Fruit fly (Drosophila melanogaster) whole organism, prepupa: ENCODE results near the gene CG5969.

Experiments
- Blimp-1 ChIP-seq: fragments of 200-800 bp; sonication (Bioruptor generic); optimal IDR thresholded peaks from 3 replicates; lab custom pipeline; 2017; ENCODE audit warnings: missing biosample characterization, missing genetic modification characterization, mild to moderate bottlenecking, moderate library complexity, missing genetic modification reagents
- CG10631 ChIP-seq: fragments of 200-800 bp; sonication (Bioruptor generic); optimal IDR thresholded peaks from 2 replicates; lab custom pipeline; 2016; ENCODE audit warnings: missing biosample characterization, missing genetic modification characterization
- CG11294 ChIP-seq: fragments of 200-800 bp; sonication (Bioruptor generic); IDR thresholded peaks from 2 replicates; pipeline ENCODE4 v1.3.6; 2022; ENCODE audit warnings: missing biosample characterization, missing genetic modification characterization
- CG11762 ChIP-seq: fragments of 200-800 bp; sonication (Bioruptor generic); optimal IDR thresholded peaks from 3 replicates; lab custom pipeline; 2016; ENCODE audit warnings: missing biosample characterization, missing genetic modification characterization; ENCODE audit not compliant: insufficient read depth
- CG15336 ChIP-seq: fragments of 200-800 bp; sonication (Bioruptor generic); IDR thresholded peaks from 2 replicates; pipeline ENCODE4 v1.3.6; 2022; ENCODE audit warnings: missing biosample characterization, missing genetic modification characterization
- CG1621 ChIP-seq: fragments of 200-800 bp; sonication (Bioruptor generic); optimal IDR thresholded peaks from 3 replicates; lab custom pipeline; 2018; ENCODE audit warnings: missing biosample characterization, mild to moderate bottlenecking, missing genetic modification characterization
- CG16779 ChIP-seq: fragments of 200-800 bp; sonication (Bioruptor generic); optimal IDR thresholded peaks from 3 replicates; lab custom pipeline; 2017; ENCODE audit warnings: missing biosample characterization, mild to moderate bottlenecking, missing genetic modification characterization
- CG3032 ChIP-seq: fragments of 200-800 bp; optimal IDR thresholded peaks from 2 replicates; lab custom pipeline; 2019; ENCODE audit warnings: missing biosample characterization, mild to moderate bottlenecking, missing genetic modification characterization, moderate library complexity
- CG31627 ChIP-seq: fragments of 200-800 bp; sonication (Bioruptor generic); optimal IDR thresholded peaks from 3 replicates; lab custom pipeline; 2016; ENCODE audit warnings: missing biosample characterization, missing genetic modification characterization
- CG32006 ChIP-seq: fragments of 200-800 bp; sonication (Bioruptor generic); optimal IDR thresholded peaks from 3 replicates; lab custom pipeline; 2017; ENCODE audit warnings: missing biosample characterization, mild to moderate bottlenecking, missing genetic modification characterization
- CG34406 ChIP-seq: fragments of 200-800 bp; sonication (Bioruptor generic); optimal IDR thresholded peaks from 3 replicates; lab custom pipeline; 2016; ENCODE audit warnings: missing biosample characterization, missing genetic modification characterization
- CG3919 ChIP-seq: fragments of 200-800 bp; sonication (Bioruptor generic); optimal IDR thresholded peaks from 3 replicates; lab custom pipeline; 2016; ENCODE audit warnings: missing biosample characterization, missing genetic modification characterization
- CG6163 ChIP-seq: fragments of 200-800 bp; sonication (Bioruptor generic); IDR thresholded peaks from 3 replicates; pipeline ENCODE4 v1.3.6; 2022; ENCODE audit warnings: missing biosample characterization, missing genetic modification characterization
- CG6276 ChIP-seq: fragments of 200-800 bp; sonication (Bioruptor generic); optimal IDR thresholded peaks from 2 replicates; lab custom pipeline; 2017; ENCODE audit warnings: missing biosample characterization, mild to moderate bottlenecking, missing genetic modification characterization
- CG6792 ChIP-seq: fragments of 200-800 bp; sonication (Bioruptor generic); optimal IDR thresholded peaks from 3 replicates; lab custom pipeline; 2016; ENCODE audit warnings: missing biosample characterization, missing genetic modification characterization
- CG6808 ChIP-seq: fragments of 200-800 bp; sonication (Bioruptor generic); optimal IDR thresholded peaks from 3 replicates; lab custom pipeline; 2017; ENCODE audit warnings: missing biosample characterization, missing genetic modification characterization, mild to moderate bottlenecking, moderate library complexity, missing genetic modification reagents
- CG8319 ChIP-seq: fragments of 200-800 bp; sonication (Bioruptor generic); optimal IDR thresholded peaks from 3 replicates; lab custom pipeline; 2016; ENCODE audit warnings: missing biosample characterization, missing genetic modification characterization
- CG8632 ChIP-seq: fragments of 200-800 bp; sonication (Bioruptor generic); optimal IDR thresholded peaks from 3 replicates; lab custom pipeline; 2016; ENCODE audit warnings: missing biosample characterization, missing genetic modification characterization
- CG9139 ChIP-seq: fragments of 200-800 bp; sonication (Bioruptor generic); optimal IDR thresholded peaks from 3 replicates; lab custom pipeline; 2017; ENCODE audit warnings: missing biosample characterization, mild to moderate bottlenecking, missing genetic modification characterization
- Eip75B ChIP-seq: fragments of 200-800 bp; sonication (Bioruptor generic); optimal IDR thresholded peaks from 3 replicates; lab custom pipeline; 2016; ENCODE audit warnings: missing biosample characterization, missing genetic modification characterization
- Eip78C ChIP-seq: fragments of 200-800 bp; sonication (Bioruptor generic); peaks from one replicate; lab custom pipeline; 2016; ENCODE audit warnings: missing biosample characterization, missing genetic modification characterization
- Ets21C ChIP-seq: fragments of 200-800 bp; sonication (Bioruptor generic); optimal IDR thresholded peaks from 3 replicates; lab custom pipeline; 2016; ENCODE audit warnings: missing biosample characterization, missing genetic modification characterization
- Gug ChIP-seq: fragments of 200-800 bp; sonication (Bioruptor generic); IDR thresholded peaks from 2 replicates; pipeline ENCODE4 v1.3.6; 2022; ENCODE audit warnings: missing biosample characterization, missing genetic modification characterization
- Hr38 ChIP-seq: sonication (Bioruptor generic); optimal IDR thresholded peaks from 2 replicates; lab custom pipeline; 2016; ENCODE audit warnings: missing biosample characterization, missing genetic modification characterization
- Hr39 ChIP-seq: fragments of 200-800 bp; sonication (Bioruptor generic); optimal IDR thresholded peaks from 2 replicates; lab custom pipeline; 2016; ENCODE audit warnings: missing biosample characterization, missing genetic modification characterization
- Hr4 ChIP-seq: fragments of 200-800 bp; sonication (Bioruptor generic); optimal IDR thresholded peaks from 3 replicates; lab custom pipeline; 2016; ENCODE audit warnings: missing biosample characterization, missing genetic modification characterization
- Lpt ChIP-seq: fragments of 200-800 bp; sonication (Bioruptor generic); optimal IDR thresholded peaks from 3 replicates; lab custom pipeline; 2016; ENCODE audit warnings: missing biosample characterization, missing genetic modification characterization
- Met ChIP-seq: fragments of 200-800 bp; sonication (Bioruptor generic); optimal IDR thresholded peaks from 3 replicates; lab custom pipeline; 2016; ENCODE audit warnings: missing biosample characterization, missing genetic modification characterization
- OdsH ChIP-seq: fragments of 200-800 bp; sonication (Bioruptor generic); optimal IDR thresholded peaks from 3 replicates; lab custom pipeline; 2016; ENCODE audit warnings: missing biosample characterization, missing genetic modification characterization
- Smox ChIP-seq: fragments of 200-800 bp; sonication (Bioruptor generic); optimal IDR thresholded peaks from 3 replicates; lab custom pipeline; 2016; ENCODE audit warnings: missing biosample characterization, missing genetic modification characterization
- Sox102F ChIP-seq: fragments of 200-800 bp; sonication (Bioruptor generic); optimal IDR thresholded peaks from 2 replicates; lab custom pipeline; 2016; ENCODE audit warnings: missing biosample characterization, mild to moderate bottlenecking, missing genetic modification characterization
- Sox14 ChIP-seq: fragments of 200-800 bp; sonication (Bioruptor generic); optimal IDR thresholded peaks from 3 replicates; lab custom pipeline; 2016; ENCODE audit warnings: missing biosample characterization, missing genetic modification characterization
- Sox15 ChIP-seq: fragments of 200-800 bp; sonication (Bioruptor generic); optimal IDR thresholded peaks from 3 replicates; lab custom pipeline; 2016; ENCODE audit warnings: missing biosample characterization, missing genetic modification characterization
- achi ChIP-seq: fragments of 200-800 bp; sonication (Bioruptor generic); optimal IDR thresholded peaks from 3 replicates; lab custom pipeline; 2016; ENCODE audit warnings: missing biosample characterization, missing genetic modification characterization
- acj6 ChIP-seq: fragments of 200-800 bp; sonication (Bioruptor generic); optimal IDR thresholded peaks from 3 replicates; lab custom pipeline; 2016; ENCODE audit warnings: missing biosample characterization, missing genetic modification characterization
- cyc ChIP-seq: fragments of 200-800 bp; sonication (Bioruptor generic); optimal IDR thresholded peaks from 3 replicates; lab custom pipeline; 2016; ENCODE audit warnings: missing biosample characterization, missing genetic modification characterization
- dac ChIP-seq: fragments of 200-800 bp; sonication (Bioruptor generic); optimal IDR thresholded peaks from 2 replicates; lab custom pipeline; 2017; ENCODE audit warnings: missing biosample characterization, mild to moderate bottlenecking, missing genetic modification characterization
- dsx ChIP-seq: fragments of 200-800 bp; optimal IDR thresholded peaks from 3 replicates; lab custom pipeline; 2019; ENCODE audit warnings: missing biosample characterization, mild to moderate bottlenecking, missing genetic modification characterization, moderate library complexity; ENCODE audit not compliant: poor library complexity, severe bottlenecking
- eg ChIP-seq: fragments of 200-800 bp; sonication (Bioruptor generic); IDR thresholded peaks from 3 replicates; pipeline ENCODE4 v1.3.6; 2022; ENCODE audit warnings: missing biosample characterization, missing genetic modification characterization
- fd85E ChIP-seq: fragments of 200-800 bp; sonication (Bioruptor generic); optimal IDR thresholded peaks from 3 replicates; lab custom pipeline; 2016; ENCODE audit warnings: missing biosample characterization, missing genetic modification characterization
- lz ChIP-seq: fragments of 200-800 bp; sonication (Bioruptor generic); optimal IDR thresholded peaks from 3 replicates; lab custom pipeline; 2016; ENCODE audit warnings: missing biosample characterization, missing genetic modification characterization
- net ChIP-seq: fragments of 200-800 bp; sonication (Bioruptor generic); optimal IDR thresholded peaks from 3 replicates; lab custom pipeline; 2016; ENCODE audit warnings: missing biosample characterization, missing genetic modification characterization
- pdm3 ChIP-seq: fragments of 200-800 bp; sonication (Bioruptor generic); optimal IDR thresholded peaks from 3 replicates; lab custom pipeline; 2016; ENCODE audit warnings: missing biosample characterization, missing genetic modification characterization
- salr ChIP-seq, 2 experiments: fragments of 200-800 bp; sonication (Bioruptor generic); optimal IDR thresholded peaks; 3 replicates each; lab custom pipeline; 2016 to 2018; ENCODE audit warnings: missing biosample characterization in 2 of 2, missing genetic modification characterization in 2 of 2, mild to moderate bottlenecking in 1 of 2
- spab ChIP-seq: fragments of 200-800 bp; sonication (Bioruptor generic); optimal IDR thresholded peaks from 2 replicates; lab custom pipeline; 2017; ENCODE audit warnings: missing biosample characterization, mild to moderate bottlenecking, missing genetic modification characterization, missing genetic modification reagents
- topi ChIP-seq: fragments of 200-800 bp; sonication (Bioruptor generic); optimal IDR thresholded peaks from 3 replicates; lab custom pipeline; 2016; ENCODE audit warnings: missing biosample characterization, missing genetic modification characterization

The CG5969 gene

DNA sequence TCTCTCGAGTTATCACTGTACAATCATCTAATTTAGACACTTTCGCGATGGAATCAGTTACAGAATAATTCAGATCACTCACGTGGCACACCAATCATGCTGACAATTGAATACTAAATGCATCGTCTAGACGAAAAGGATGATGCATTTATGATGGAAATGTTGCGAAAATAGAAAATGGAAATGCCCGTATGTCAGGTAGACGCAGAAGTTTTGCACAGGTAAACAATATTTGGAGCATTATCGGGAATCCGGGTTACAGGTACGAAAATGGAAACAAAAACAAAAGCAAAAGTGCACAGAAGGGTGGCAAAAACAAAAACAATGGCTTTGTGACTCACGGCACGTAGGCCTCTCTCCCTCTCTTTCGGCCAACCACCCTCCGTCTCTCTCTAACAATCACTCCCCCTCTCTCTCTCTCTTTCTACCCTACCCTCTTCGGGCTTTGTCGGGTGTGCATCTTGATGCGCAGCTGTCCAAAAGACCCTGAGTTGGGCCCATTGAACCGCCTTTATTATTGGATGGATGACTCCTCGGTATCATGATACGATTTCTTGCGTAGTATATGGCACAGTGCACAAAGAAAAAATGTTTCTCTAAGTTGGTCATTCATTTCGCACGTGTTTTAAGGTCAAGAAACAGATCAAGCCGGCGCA, 43.7 kb downstream of the CG5969 start (continued):
- TF ChIP-seq CG34406 (GFP tag; lab: Kevin White, UChicago) (no peak), CG10631 (peak; percentile 33), dac (GFP tag; lab: Kevin White, UChicago) (no peak), CG6163 (GFP tag; lab: Robert Waterston, UW) (peak; percentile 60; the same call in 1 of the 3 replicates), eg (GFP tag; lab: Robert Waterston, UW) (no peak)

- TF ChIP-seq eg (GFP tag; lab: Robert Waterston, UW) (peak; percentile 37; the same call in 1 of the 3 replicates), Gug (GFP tag; lab: Robert Waterston, UW) (no peak), Hr38 (GFP tag; lab: Kevin White, UChicago) (no peak), CG8632 (GFP tag; lab: Kevin White, UChicago) (peak; percentile 38), Hr4 (GFP tag; lab: Kevin White, UChicago) (peak; percentile 59), CG31627 (GFP tag; lab: Kevin White, UChicago) (peak; percentile 46), salr (GFP tag; optimal IDR thresholded peaks at IDR 0.05; lab: Kevin White, UChicago) (peak in 1 of 2 experiments; percentile 41), fd85E (GFP tag; lab: Kevin White, UChicago) (no peak), CG32006 (GFP tag; lab: Kevin White, UChicago) (peak; percentile 33), CG3919 (peak; percentile 26), Sox102F (GFP tag; lab: Kevin White, UChicago) (peak; percentile 20), Met (GFP tag; lab: Kevin White, UChicago) (peak; percentile 57), Ets21C (GFP tag; lab: Kevin White, UChicago) (no peak), CG6792 (GFP tag; lab: Kevin White, UChicago) (no peak), pdm3 (GFP tag; lab: Kevin White, UChicago) (peak; percentile 36), dac (GFP tag; lab: Kevin White, UChicago) (no peak), CG15336 (GFP tag; lab: Robert Waterston, UW) (0 out of 2 replicates have a peak, but pooled peaks have one; percentile 7), spab (GFP tag; lab: Kevin White, UChicago) (peak; percentile 52), net (GFP tag; lab: Kevin White, UChicago) (peak; percentile 17), Hr39 (GFP tag; lab: Kevin White, UChicago) (peak; percentile 55), CG10631 (peak; percentile 21), CG6276 (GFP tag; lab: Kevin White, UChicago) (peak; percentile 41), topi (GFP tag; lab: Kevin White, UChicago) (peak; percentile 57), CG3032 (tag; lab: Kevin White, UChicago) (peak; percentile 5), CG6808 (peak; percentile 72), Eip78C (GFP tag; lab: Kevin White, UChicago) (peak; percentile 81), dsx (GFP tag; lab: Kevin White, UChicago) (peak; percentile 59), CG11294 (GFP tag; lab: Robert Waterston, UW) (no peak), acj6 (GFP tag; lab: Kevin White, UChicago) (peak; percentile 10), Smox (GFP tag; lab: Kevin White, UChicago) (peak; percentile 56), CG16779 (tag; lab: Kevin White, UChicago) (peak; percentile 34), Sox15 (GFP tag; lab: Kevin White, UChicago) (no peak), OdsH (peak; percentile 5), Eip75B (GFP tag; lab: Kevin White, UChicago) (peak; percentile 14), cyc (GFP tag; lab: Kevin White, UChicago) (no peak), CG6163 (GFP tag; lab: Robert Waterston, UW) (peak; percentile 88), Blimp-1 (GFP tag; lab: Kevin White, UChicago) (peak; percentile 13), CG9139 (GFP tag; lab: Kevin White, UChicago) (peak; percentile 70), CG8319 (GFP tag; lab: Kevin White, UChicago) (no peak), achi (GFP tag; lab: Kevin White, UChicago) (peak; percentile 22), CG11762 (no peak), lz (GFP tag; lab: Kevin White, UChicago) (peak; percentile 48), Lpt (GFP tag; lab: Kevin White, UChicago) (peak; percentile 41), Sox14 (GFP tag; lab: Kevin White, UChicago) (peak; percentile 95), CG1621 (tag; lab: Kevin White, UChicago) (peak; percentile 47)
Observed at dm6 chr3L:20517897-20518804, 44.6 kb downstream of the CG5969 start.
